Fruit fly (Drosophila melanogaster): ENCODE data around the gene Gr64c.

Gene Gr64c

dm6 chr3L:4040247-4040925 lies 12.0 kb downstream of the Gr64c start, which contains the start of the genes CG11593 and Rcd5 (continued):
- TF ChIP-seq pnt (GFP tag; optimal IDR thresholded peaks at IDR 0.05), result peak; percentile 27
- no peak for TF ChIP-seq Drgx (GFP tag; IDR thresholded peaks at IDR 0.05)
- no peak for TF ChIP-seq CG18476 (GFP tag; optimal IDR thresholded peaks at IDR 0.05)
- no peak for TF ChIP-seq pita (GFP tag; optimal IDR thresholded peaks at IDR 0.05)
- TF ChIP-seq CG10274 (GFP tag; optimal IDR thresholded peaks at IDR 0.05), result no peak
- TF ChIP-seq dati (GFP tag; IDR thresholded peaks at IDR 0.05), result no peak
- TF ChIP-seq Neu2 (GFP tag; optimal IDR thresholded peaks at IDR 0.05; ENCODE audit: borderline replicate concordance), result no peak
- no peak for TF ChIP-seq CG15269 (tag; optimal IDR thresholded peaks at IDR 0.05)
- TF ChIP-seq CG5953 (GFP tag; IDR thresholded peaks at IDR 0.05), result peak; percentile 27; the same call in 1 of the 2 replicates
- no peak for TF ChIP-seq salm (tag; optimal IDR thresholded peaks at IDR 0.05)
- no peak for TF ChIP-seq CG16779 (GFP tag; IDR thresholded peaks at IDR 0.05)
- TF ChIP-seq Rx (GFP tag; IDR thresholded peaks at IDR 0.05), result peak; percentile 52; the same call in 1 of the 2 replicates
- peak; percentile 38 for TF ChIP-seq dm (GFP tag; optimal IDR thresholded peaks at IDR 0.05)
- no peak for TF ChIP-seq hbn (GFP tag; IDR thresholded peaks at IDR 0.05; ENCODE audit: partially characterized antibody)
- TF ChIP-seq az2 (GFP tag; optimal IDR thresholded peaks at IDR 0.05), result peak; percentile 57
- no peak for TF ChIP-seq CG33213 (GFP tag; optimal IDR thresholded peaks at IDR 0.05)
- TF ChIP-seq Xrp1 (GFP tag; IDR thresholded peaks at IDR 0.05), result no peak; the same call in 1 of the 2 replicates
- peak; percentile 50 for TF ChIP-seq CTCF (GFP tag; optimal IDR thresholded peaks at IDR 0.05)
- no peak for TF ChIP-seq Stat92E (GFP tag; optimal IDR thresholded peaks at IDR 0.05)
- peak; percentile 81 for TF ChIP-seq NFAT (GFP tag; IDR thresholded peaks at IDR 0.05)
- TF ChIP-seq Sry-β (GFP tag; optimal IDR thresholded peaks at IDR 0.05), result peak; percentile 36
- no peak for TF ChIP-seq sim (GFP tag; IDR thresholded peaks at IDR 0.05)
- no peak for TF ChIP-seq ab (GFP tag; optimal IDR thresholded peaks at IDR 0.05)
- TF ChIP-seq CG1647 (GFP tag; optimal IDR thresholded peaks at IDR 0.05), result peak; percentile 20
- peak; percentile 70 for TF ChIP-seq GATAe (GFP tag; conservative IDR thresholded peaks at IDR 0.05)
- no peak for TF ChIP-seq CG4282 (GFP tag; optimal IDR thresholded peaks at IDR 0.05)
- peak; percentile 67; the same call in 1 of the 2 replicates for TF ChIP-seq stc (GFP tag; IDR thresholded peaks at IDR 0.05)
- TF ChIP-seq CoRest (tag; optimal IDR thresholded peaks at IDR 0.05), result peak; percentile 83
- TF ChIP-seq MBD-R2 (GFP tag; IDR thresholded peaks at IDR 0.05), result peak; percentile 86
- TF ChIP-seq CG31388 (GFP tag; optimal IDR thresholded peaks at IDR 0.05), result peak; percentile 6
- TF ChIP-seq Lpt (GFP tag; optimal IDR thresholded peaks at IDR 0.05), result no peak
- peak in 1 of 2 experiments; percentile 19 for TF ChIP-seq insv (GFP tag; optimal IDR thresholded peaks at IDR 0.05)
- TF ChIP-seq CG12942 (GFP tag; optimal IDR thresholded peaks at IDR 0.05), result peak; percentile 75
- TF ChIP-seq tll (GFP tag; optimal IDR thresholded peaks at IDR 0.05), result peak in 1 of 2 experiments; percentile 11
- TF ChIP-seq Poxn (GFP tag; IDR thresholded peaks at IDR 0.05), result peak; percentile 60; the same call in 1 of the 2 replicates
- TF ChIP-seq tup (GFP tag; optimal IDR thresholded peaks at IDR 0.05), result peak; percentile 38
- peak; percentile 61 for TF ChIP-seq CG7271 (tag; optimal IDR thresholded peaks at IDR 0.05)
- no peak for TF ChIP-seq ash1 (GFP tag; optimal IDR thresholded peaks at IDR 0.05)
- no peak for TF ChIP-seq ac (GFP tag; optimal IDR thresholded peaks at IDR 0.05)
- TF ChIP-seq Gsc (GFP tag; IDR thresholded peaks at IDR 0.05), result peak; percentile 50
- TF ChIP-seq jigr1 (GFP tag; IDR thresholded peaks at IDR 0.05), result peak; percentile 63; the same call in 1 of the 3 replicates
- peak; percentile 64 for TF ChIP-seq H15 (GFP tag; IDR thresholded peaks at IDR 0.05)
- peak; percentile 87 for TF ChIP-seq CG9797 (GFP tag; optimal IDR thresholded peaks at IDR 0.05)
- peak; percentile 86 for TF ChIP-seq CG14014 (GFP tag; IDR thresholded peaks at IDR 0.05)
- TF ChIP-seq esg (GFP tag; conservative IDR thresholded peaks at IDR 0.05), result peak; percentile 81
- TF ChIP-seq lilli (GFP tag; optimal IDR thresholded peaks at IDR 0.05), result no peak
- no peak for TF ChIP-seq Dip2 (GFP tag; IDR thresholded peaks at IDR 0.05)
- peak; percentile 49; the same call in 2 of the 3 replicates for TF ChIP-seq CG16813 (GFP tag; IDR thresholded peaks at IDR 0.05; ENCODE audit: partially characterized antibody)
- peak; percentile 62; the same call in 1 of the 3 replicates for TF ChIP-seq CG14050 (GFP tag; IDR thresholded peaks at IDR 0.05)
- peak; percentile 80 for TF ChIP-seq CG32767 (GFP tag; IDR thresholded peaks at IDR 0.05)

Data from whole organism, embryonic.